Worm (Caenorhabditis elegans) whole organism, L2 larva: ENCODE results near the gene T24C4.3.

Experiments
- R02D3.7 ChIP-seq: fragments of 150-350 bp; optimal IDR thresholded peaks from 2 replicates; lab custom pipeline; 2014; ENCODE audit warnings: missing biosample characterization, missing genetic modification characterization
- ama-1 ChIP-seq: fragments of 150-350 bp; optimal IDR thresholded peaks from 2 replicates; lab custom pipeline; 2018; ENCODE audit warnings: inconsistent platforms
- lsy-2 ChIP-seq, 2 experiments: fragments of 150-350 bp in 1 of 2; sonication (generic microtip) in 1 of 2; optimal IDR thresholded peaks; 2 replicates each; lab custom pipeline; 2014 to 2017; ENCODE audit warnings: missing biosample characterization in 2 of 2, missing genetic modification characterization in 2 of 2
- mab-5 ChIP-seq: fragments of 150-350 bp; optimal IDR thresholded peaks from 2 replicates; lab custom pipeline; 2014; ENCODE audit warnings: missing biosample characterization, missing genetic modification characterization
- nhr-12 ChIP-seq: fragments of 150-350 bp; optimal IDR thresholded peaks from 2 replicates; lab custom pipeline; 2014; ENCODE audit warnings: missing biosample characterization, missing genetic modification characterization
- nhr-77 ChIP-seq: fragments of 150-350 bp; optimal IDR thresholded peaks from 2 replicates; lab custom pipeline; 2014; ENCODE audit warnings: missing biosample characterization, missing genetic modification characterization
- unc-55 ChIP-seq: fragments of 150-350 bp; sonication (generic microtip); optimal IDR thresholded peaks from 3 replicates; lab custom pipeline; 2014; ENCODE audit warnings: missing biosample characterization, missing genetic modification reagents, missing genetic modification characterization
- unc-62 ChIP-seq: fragments of 150-350 bp; optimal IDR thresholded peaks from 2 replicates; lab custom pipeline; 2014; ENCODE audit warnings: missing biosample characterization, missing genetic modification reagents, missing genetic modification characterization

DNA sequence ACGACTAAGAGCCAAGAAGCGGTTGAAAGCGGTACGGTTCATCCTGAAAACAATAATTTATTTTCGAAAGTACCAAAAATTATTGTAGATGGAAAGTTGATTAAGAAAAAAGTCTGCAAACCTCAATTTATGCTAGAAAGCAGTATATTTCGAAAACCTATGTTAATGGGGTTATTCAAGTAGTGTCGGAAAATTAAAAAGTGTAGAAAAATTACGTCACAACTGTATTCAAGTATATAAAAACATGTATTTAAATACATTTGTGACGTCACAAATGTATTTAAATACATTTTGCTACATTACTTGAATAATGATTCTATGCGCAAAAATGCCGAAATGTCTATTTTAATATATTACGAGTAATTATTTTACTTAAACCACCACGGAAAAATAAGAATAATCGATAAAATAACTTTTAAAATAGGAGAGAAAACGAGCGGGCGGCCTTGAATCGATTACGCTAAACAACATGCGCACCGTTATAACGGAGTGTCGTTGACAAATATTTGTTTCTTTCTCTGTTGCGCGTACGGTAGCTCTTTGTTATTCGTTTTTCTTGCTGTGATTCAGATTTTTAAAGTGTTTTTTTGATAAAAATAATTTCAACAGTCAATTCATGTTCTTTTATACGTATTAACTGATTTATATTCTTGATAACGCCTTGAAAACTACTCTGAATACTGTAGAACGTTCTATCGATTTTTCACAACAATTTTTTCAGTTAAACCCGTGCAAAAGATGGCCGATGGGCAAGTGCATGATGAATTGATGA is 38.5 kb upstream of the T24C4.3 start, which contains the start of the genes F23H11.5 and bra-2:
- TF ChIP-seq mab-5 (tag; lab: Kevin White, UChicago), result no peak
- no peak for TF ChIP-seq unc-62 (GFP tag; lab: Kevin White, UChicago)
- TF ChIP-seq nhr-12, result no peak
- TF ChIP-seq R02D3.7 (tag; lab: Kevin White, UChicago), result no peak
- TF ChIP-seq lsy-2 (tag; optimal IDR thresholded peaks at IDR 0.05; lab: Kevin White, UChicago), result peak in 1 of 2 experiments; percentile 70
- TF ChIP-seq nhr-77 (tag; lab: Kevin White, UChicago), result no peak
- TF ChIP-seq ama-1 (lab: Kevin White, UChicago), result no peak
- peak; percentile 69 for TF ChIP-seq unc-55 (GFP tag; lab: Kevin White, UChicago)
